Worm (Caenorhabditis elegans) whole organism, L1 larva: ENCODE data around the gene flp-32.

ENCODE experiments used
- blmp-1 ChIP-seq: fragments of 150-350 bp; optimal IDR thresholded peaks from 2 replicates; lab custom pipeline; 2014; ENCODE audit warnings: missing biosample characterization, missing genetic modification characterization
- ceh-63 ChIP-seq: fragments of 200-800 bp; sonication (Bioruptor generic); optimal IDR thresholded peaks from 2 replicates; lab custom pipeline; 2018; ENCODE audit warnings: mild to moderate bottlenecking, missing genetic modification characterization, missing compliant biosample characterization
- ceh-8 ChIP-seq: fragments of 200-800 bp; sonication (Bioruptor generic); optimal IDR thresholded peaks from 2 replicates; lab custom pipeline; 2018; ENCODE audit warnings: mild to moderate bottlenecking, missing genetic modification characterization, moderate library complexity, missing compliant biosample characterization
- ceh-82 ChIP-seq, 3 experiments: fragments of 150-350 bp in 1 of 3; sonication (generic microtip) in 2 of 3; optimal IDR thresholded peaks; 2 replicates each; lab custom pipeline; 2014 to 2017; ENCODE audit warnings: missing biosample characterization in 3 of 3, missing genetic modification characterization in 3 of 3
- ceh-88 ChIP-seq: fragments of 200-800 bp; sonication (Bioruptor generic); IDR thresholded peaks from 2 replicates; pipeline ENCODE4 v1.3.6; 2022; ENCODE audit warnings: missing genetic modification characterization, missing compliant biosample characterization
- ces-1 ChIP-seq: fragments of 150-350 bp; optimal IDR thresholded peaks from 2 replicates; lab custom pipeline; 2014; ENCODE audit warnings: missing biosample characterization, missing genetic modification reagents, missing genetic modification characterization
- efl-1 ChIP-seq, 4 experiments: fragments of 150-350 bp; optimal IDR thresholded peaks in 3 of 4; peaks in 1 of 4; 1 replicate in 1 of 4; 2 replicates in 3 of 4; lab custom pipeline; 2014; ENCODE audit warnings: missing biosample characterization in 2 of 4, missing genetic modification characterization in 2 of 4, missing genetic modification reagents in 2 of 4
- egl-27 ChIP-seq, 2 experiments: fragments of 150-350 bp in 1 of 2; sonication (generic microtip); optimal IDR thresholded peaks; 3 replicates each; lab custom pipeline; 2017 to 2018; ENCODE audit warnings: missing biosample characterization in 2 of 2, missing genetic modification characterization in 2 of 2, missing genetic modification reagents in 2 of 2
- elt-2 ChIP-seq: sonication (generic microtip); optimal IDR thresholded peaks from 2 replicates; lab custom pipeline; 2016; ENCODE audit warnings: missing genetic modification characterization, mild to moderate bottlenecking, inconsistent platforms, missing compliant biosample characterization, missing genetic modification reagents
- elt-3 ChIP-seq, 6 experiments: fragments of 150-350 bp in 1 of 6; sonication (generic microtip); optimal IDR thresholded peaks; 2 replicates each; lab custom pipeline; 2017 to 2018; ENCODE audit warnings: missing biosample characterization in 6 of 6, missing genetic modification characterization in 6 of 6, inconsistent platforms in 1 of 6
- fkh-8 ChIP-seq: sonication (generic microtip); optimal IDR thresholded peaks from 2 replicates; lab custom pipeline; 2016; ENCODE audit warnings: mild to moderate bottlenecking, missing genetic modification characterization, missing compliant biosample characterization
- hlh-17 ChIP-seq: fragments of 200-800 bp; sonication (Bioruptor generic); optimal IDR thresholded peaks from 2 replicates; lab custom pipeline; 2018; ENCODE audit warnings: missing genetic modification characterization, mild to moderate bottlenecking, missing compliant biosample characterization, moderate library complexity, borderline replicate concordance
- irx-1 ChIP-seq: sonication (generic microtip); optimal IDR thresholded peaks from 2 replicates; lab custom pipeline; 2016; ENCODE audit warnings: missing genetic modification characterization, missing compliant biosample characterization
- jun-1 ChIP-seq: fragments of 150-350 bp; optimal IDR thresholded peaks from 2 replicates; lab custom pipeline; 2014; ENCODE audit warnings: missing biosample characterization, missing genetic modification reagents, missing genetic modification characterization
- lin-13 ChIP-seq: fragments of 150-350 bp; optimal IDR thresholded peaks from 2 replicates; lab custom pipeline; 2014; ENCODE audit warnings: missing biosample characterization, missing genetic modification reagents, missing genetic modification characterization
- lin-14 ChIP-seq: fragments of 200-800 bp; sonication (Bioruptor generic); optimal IDR thresholded peaks from 2 replicates; lab custom pipeline; 2018; ENCODE audit warnings: mild to moderate bottlenecking, missing genetic modification characterization, moderate library complexity, missing compliant biosample characterization
- lin-35 ChIP-seq, 2 experiments: fragments of 150-350 bp; optimal IDR thresholded peaks; 2 replicates each; lab custom pipeline; 2014; ENCODE audit warnings: missing biosample characterization in 2 of 2, missing genetic modification characterization in 2 of 2, missing genetic modification reagents in 2 of 2
- lir-3 ChIP-seq: sonication (generic microtip); optimal IDR thresholded peaks from 2 replicates; lab custom pipeline; 2016; ENCODE audit warnings: mild to moderate bottlenecking, missing genetic modification characterization, moderate library complexity, missing compliant biosample characterization; ENCODE audit not compliant: poor library complexity
- lsy-2 ChIP-seq, 2 experiments: fragments of 150-350 bp; optimal IDR thresholded peaks; 2 replicates each; lab custom pipeline; 2014; ENCODE audit warnings: missing biosample characterization in 2 of 2, missing genetic modification characterization in 2 of 2
- mdl-1 ChIP-seq, 2 experiments: fragments of 150-350 bp; optimal IDR thresholded peaks; 2 replicates each; lab custom pipeline; 2014 to 2017; ENCODE audit warnings: missing biosample characterization in 2 of 2, missing genetic modification characterization in 2 of 2, inconsistent platforms in 1 of 2
- mep-1 ChIP-seq: fragments of 150-350 bp; optimal IDR thresholded peaks from 2 replicates; lab custom pipeline; 2014; ENCODE audit warnings: missing biosample characterization, missing genetic modification characterization
- nhr-20 ChIP-seq: sonication (generic microtip); optimal IDR thresholded peaks from 2 replicates; lab custom pipeline; 2016; ENCODE audit warnings: mild to moderate bottlenecking, missing genetic modification characterization, missing compliant biosample characterization
- nhr-76 ChIP-seq: sonication (generic microtip); optimal IDR thresholded peaks from 2 replicates; lab custom pipeline; 2017; ENCODE audit warnings: missing biosample characterization, missing genetic modification characterization
- nhr-85 ChIP-seq: sonication (generic microtip); peaks from one replicate; lab custom pipeline; 2016; ENCODE audit warnings: missing genetic modification characterization, inconsistent platforms, missing compliant biosample characterization
- nhr-90 ChIP-seq: sonication (generic microtip); optimal IDR thresholded peaks from 2 replicates; lab custom pipeline; 2016; ENCODE audit warnings: mild to moderate bottlenecking, missing genetic modification characterization, missing compliant biosample characterization; ENCODE audit not compliant: poor library complexity
- pag-3 ChIP-seq: sonication (generic microtip); optimal IDR thresholded peaks from 2 replicates; lab custom pipeline; 2017; ENCODE audit warnings: missing genetic modification characterization, mild to moderate bottlenecking, missing compliant biosample characterization, antibody characterized with exemption, borderline replicate concordance; ENCODE audit not compliant: insufficient read depth
- skn-1 ChIP-seq: fragments of 150-350 bp; optimal IDR thresholded peaks from 2 replicates; lab custom pipeline; 2014; ENCODE audit warnings: missing biosample characterization, missing genetic modification characterization
- swsn-7 ChIP-seq: sonication (generic microtip); optimal IDR thresholded peaks from 2 replicates; lab custom pipeline; 2016; ENCODE audit warnings: missing genetic modification characterization, missing compliant biosample characterization
- unc-62 ChIP-seq: fragments of 150-350 bp; optimal IDR thresholded peaks from 2 replicates; lab custom pipeline; 2014; ENCODE audit warnings: missing biosample characterization, missing genetic modification reagents, missing genetic modification characterization
- unc-86 ChIP-seq: sonication (generic microtip); optimal IDR thresholded peaks from 2 replicates; lab custom pipeline; 2016; ENCODE audit warnings: missing genetic modification characterization, missing compliant biosample characterization
- zip-4 ChIP-seq: fragments of 200-800 bp; sonication (Bioruptor generic); optimal IDR thresholded peaks from 2 replicates; lab custom pipeline; 2018; ENCODE audit warnings: mild to moderate bottlenecking, missing genetic modification characterization, moderate library complexity, missing compliant biosample characterization

Gene flp-32

ce11 chrX:15420671-15421070 lies 12.9 kb upstream of the flp-32 start, which contains the start of gene F39D8.3:
TSS of gene F39D8.3 (plus strand) at chrX:15420971.
- TF ChIP-seq ces-1 (GFP tag; lab: Kevin White, UChicago), result no peak
- TF ChIP-seq unc-62, result no peak
- TF ChIP-seq skn-1 (tag; lab: Kevin White, UChicago), result no peak
- TF ChIP-seq blmp-1 (tag; lab: Kevin White, UChicago), result peak; percentile 25

- TF ChIP-seq swsn-7 (tag; lab: Kevin White, UChicago) (no peak), elt-2 (tag; lab: Kevin White, UChicago) (peak; percentile 79), pag-3 (tag; lab: Kevin White, UChicago) (peak; percentile 18), mdl-1 (tag; optimal IDR thresholded peaks at IDR 0.05; lab: Kevin White, UChicago) (peak in 1 of 2 experiments; percentile 31), nhr-20 (tag; lab: Kevin White, UChicago) (peak; percentile 20), lin-35 (GFP tag; optimal IDR thresholded peaks at IDR 0.05; lab: Kevin White, UChicago) (peak in 1 of 2 experiments; percentile 55), hlh-17 (GFP tag; lab: Kevin White, UChicago) (no peak), ceh-63 (GFP tag; lab: Kevin White, UChicago) (no peak), lin-14 (GFP tag; lab: Kevin White, UChicago) (peak; percentile 66), mep-1 (tag; lab: Kevin White, UChicago) (no peak), blmp-1 (tag; lab: Kevin White, UChicago) (peak; percentile 49), efl-1 (optimal IDR thresholded peaks at IDR 0.05; lab: Kevin White, UChicago) (no peak), efl-1 (GFP tag; optimal IDR thresholded peaks at IDR 0.05 in 1 of 2; lab: Kevin White, UChicago) (no peak), jun-1 (tag; lab: Kevin White, UChicago) (no peak), elt-3 (tag; optimal IDR thresholded peaks at IDR 0.05; lab: Kevin White, UChicago) (peak in 2 of 6 experiments; percentile 17 to 25)
These were observed 9.7 kb upstream of the flp-32 start for ce11 chrX:15423708-15424423.

- no peak for TF ChIP-seq lin-14 (GFP tag; lab: Kevin White, UChicago)
- TF ChIP-seq egl-27 (tag; optimal IDR thresholded peaks at IDR 0.05; lab: Kevin White, UChicago), result no peak
- no peak for TF ChIP-seq ceh-8 (GFP tag; lab: Kevin White, UChicago)
- no peak for TF ChIP-seq zip-4 (GFP tag; lab: Kevin White, UChicago)
- TF ChIP-seq fkh-8 (tag; lab: Kevin White, UChicago), result no peak
- peak; percentile 86 for TF ChIP-seq blmp-1 (tag; lab: Kevin White, UChicago)
- TF ChIP-seq, all 84 proteins: peak for 1
These were observed 5.7 kb upstream of the flp-32 start, which contains the start of gene nas-13 for ce11 chrX:15427931-15428330. TSS of gene nas-13 (minus strand) at chrX:15428253.

- no peak for TF ChIP-seq nhr-20 (tag; lab: Kevin White, UChicago)
These were observed 2.6 kb upstream of the flp-32 start, which contains the start of gene blos-8 for ce11 chrX:15430983-15431382. TSS of gene blos-8 (minus strand) at chrX:15431198.

ce11 chrX:15434922-15435321 lies 1.3 kb downstream of the flp-32 start:
- no peak for TF ChIP-seq ceh-88 (GFP tag; lab: Robert Waterston, UW)
- TF ChIP-seq lsy-2 (tag; optimal IDR thresholded peaks at IDR 0.05; lab: Kevin White, UChicago), result no peak
- no peak for TF ChIP-seq unc-86
- TF ChIP-seq nhr-76 (tag; lab: Kevin White, UChicago), result no peak
- TF ChIP-seq ceh-63 (GFP tag; lab: Kevin White, UChicago), result no peak
- TF ChIP-seq skn-1 (tag; lab: Kevin White, UChicago), result no peak
- no peak for TF ChIP-seq irx-1
- no peak for TF ChIP-seq nhr-85 (tag; lab: Kevin White, UChicago)
- TF ChIP-seq jun-1 (tag; lab: Kevin White, UChicago), result no peak
- no peak for TF ChIP-seq nhr-90
- no peak for TF ChIP-seq ceh-82 (tag; optimal IDR thresholded peaks at IDR 0.05; lab: Kevin White, UChicago)
- no peak for TF ChIP-seq efl-1 (optimal IDR thresholded peaks at IDR 0.05; lab: Kevin White, UChicago)
- TF ChIP-seq efl-1 (GFP tag; optimal IDR thresholded peaks at IDR 0.05 in 1 of 2; lab: Kevin White, UChicago), result no peak
- TF ChIP-seq lir-3 (tag; lab: Kevin White, UChicago), result no peak
- TF ChIP-seq lin-13 (GFP tag; lab: Kevin White, UChicago), result no peak
